Fruit fly (Drosophila melanogaster) whole organism, embryonic: ENCODE results near the gene Idua.

Experiments
- BEAF-32 ChIP-seq: fragments of 200-800 bp; sonication (Bioruptor generic); optimal IDR thresholded peaks from 3 replicates; lab custom pipeline; 2017; ENCODE audit warnings: missing biosample characterization, missing genetic modification characterization, mild to moderate bottlenecking, moderate library complexity, missing genetic modification reagents
- CG1024 ChIP-seq: fragments of 200-800 bp; sonication (Bioruptor generic); IDR thresholded peaks from 2 replicates; pipeline ENCODE4 v1.3.6; 2022; ENCODE audit warnings: missing biosample characterization, missing genetic modification characterization
- CG10267 ChIP-seq: fragments of 200-800 bp; sonication (Bioruptor generic); optimal IDR thresholded peaks from 2 replicates; lab custom pipeline; 2018; ENCODE audit warnings: missing biosample characterization, mild to moderate bottlenecking, missing genetic modification characterization, moderate library complexity
- CG10274 ChIP-seq: fragments of 200-800 bp; sonication (Bioruptor generic); optimal IDR thresholded peaks from 3 replicates; lab custom pipeline; 2017; ENCODE audit warnings: missing biosample characterization, mild to moderate bottlenecking, missing genetic modification characterization
- CG12155 ChIP-seq: fragments of 200-800 bp; sonication (Bioruptor generic); optimal IDR thresholded peaks from 3 replicates; lab custom pipeline; 2016; ENCODE audit warnings: missing biosample characterization, missing genetic modification characterization
- CG17361 ChIP-seq: fragments of 200-800 bp; sonication (Bioruptor generic); IDR thresholded peaks from 3 replicates; pipeline ENCODE4 v1.3.6; 2022; ENCODE audit warnings: missing biosample characterization, missing genetic modification characterization
- CG17568 ChIP-seq: fragments of 200-800 bp; sonication (Bioruptor generic); optimal IDR thresholded peaks from 2 replicates; lab custom pipeline; 2018; ENCODE audit warnings: missing biosample characterization, mild to moderate bottlenecking, missing genetic modification characterization, moderate library complexity
- CG18476 ChIP-seq: fragments of 200-800 bp; sonication (Bioruptor generic); optimal IDR thresholded peaks from 2 replicates; lab custom pipeline; 2016; ENCODE audit warnings: missing biosample characterization, mild to moderate bottlenecking, missing genetic modification characterization
- CG18599 ChIP-seq: fragments of 200-800 bp; sonication (Bioruptor generic); optimal IDR thresholded peaks from 3 replicates; lab custom pipeline; 2017; ENCODE audit warnings: missing biosample characterization, missing genetic modification characterization, mild to moderate bottlenecking, moderate library complexity, missing genetic modification reagents
- CG2199 ChIP-seq: fragments of 200-800 bp; sonication (Bioruptor generic); IDR thresholded peaks from 3 replicates; pipeline ENCODE4 v1.3.6; 2022; ENCODE audit warnings: missing biosample characterization, missing genetic modification characterization
- CG30431 ChIP-seq: fragments of 200-800 bp; sonication (Bioruptor generic); optimal IDR thresholded peaks from 2 replicates; lab custom pipeline; 2017; ENCODE audit warnings: missing biosample characterization, missing genetic modification characterization
- CG34376 ChIP-seq: fragments of 200-800 bp; sonication (Bioruptor generic); optimal IDR thresholded peaks from 2 replicates; lab custom pipeline; 2018; ENCODE audit warnings: missing biosample characterization, mild to moderate bottlenecking, missing genetic modification characterization
- CG4730 ChIP-seq: fragments of 200-800 bp; sonication (Bioruptor generic); IDR thresholded peaks from 2 replicates; pipeline ENCODE4 v1.3.6; 2022; ENCODE audit warnings: missing biosample characterization, missing genetic modification characterization
- CG5953 ChIP-seq: fragments of 200-800 bp; sonication (Bioruptor generic); IDR thresholded peaks from 2 replicates; pipeline ENCODE4 v1.3.6; 2022; ENCODE audit warnings: missing biosample characterization, missing genetic modification characterization
- CG6654 ChIP-seq: fragments of 200-800 bp; sonication (Bioruptor generic); optimal IDR thresholded peaks from 2 replicates; lab custom pipeline; 2017; ENCODE audit warnings: missing biosample characterization, mild to moderate bottlenecking, missing genetic modification characterization
- CG6683 ChIP-seq: fragments of 200-800 bp; sonication (Bioruptor generic); optimal IDR thresholded peaks from 2 replicates; lab custom pipeline; 2017; ENCODE audit warnings: missing biosample characterization, mild to moderate bottlenecking, missing genetic modification characterization, missing genetic modification reagents
- CG7745 ChIP-seq: fragments of 200-800 bp; sonication (Bioruptor generic); optimal IDR thresholded peaks from 2 replicates; lab custom pipeline; 2018; ENCODE audit warnings: missing biosample characterization, mild to moderate bottlenecking, missing genetic modification characterization, moderate library complexity
- CG9727 ChIP-seq: fragments of 200-800 bp; sonication (Bioruptor generic); optimal IDR thresholded peaks from 3 replicates; lab custom pipeline; 2017; ENCODE audit warnings: missing biosample characterization, mild to moderate bottlenecking, missing genetic modification characterization
- Camta ChIP-seq: fragments of 200-800 bp; sonication (Bioruptor generic); optimal IDR thresholded peaks from 2 replicates; lab custom pipeline; 2016; ENCODE audit warnings: missing biosample characterization, missing genetic modification characterization
- CoRest ChIP-seq: fragments of 200-800 bp; sonication (Bioruptor generic); optimal IDR thresholded peaks from 3 replicates; lab custom pipeline; 2018; ENCODE audit warnings: missing biosample characterization, mild to moderate bottlenecking, missing genetic modification characterization, moderate library complexity
- D19A ChIP-seq: fragments of 200-800 bp; optimal IDR thresholded peaks from 3 replicates; lab custom pipeline; 2019; ENCODE audit warnings: missing biosample characterization, mild to moderate bottlenecking, missing genetic modification characterization, moderate library complexity
- Dad ChIP-seq: fragments of 200-800 bp; sonication (Bioruptor generic); optimal IDR thresholded peaks from 3 replicates; lab custom pipeline; 2016; ENCODE audit warnings: missing biosample characterization, missing genetic modification characterization
- Dll ChIP-seq: fragments of 200-800 bp; sonication (Bioruptor generic); IDR thresholded peaks from 4 replicates; pipeline ENCODE4 v1.3.6; 2022; ENCODE audit warnings: missing biosample characterization, missing genetic modification characterization; ENCODE audit not compliant: partially characterized antibody
- Doc2 ChIP-seq: fragments of 200-800 bp; sonication (Bioruptor generic); IDR thresholded peaks from 2 replicates; pipeline ENCODE4 v1.3.6; 2022; ENCODE audit warnings: missing biosample characterization, missing genetic modification characterization
- Hey ChIP-seq: fragments of 200-800 bp; sonication (Bioruptor generic); optimal IDR thresholded peaks from 3 replicates; lab custom pipeline; 2018; ENCODE audit warnings: missing biosample characterization, mild to moderate bottlenecking, missing genetic modification characterization
- NC2β ChIP-seq: fragments of 200-800 bp; sonication (Bioruptor generic); optimal IDR thresholded peaks from 2 replicates; lab custom pipeline; 2016; ENCODE audit warnings: missing biosample characterization, missing genetic modification characterization
- Nf-YC ChIP-seq: fragments of 200-800 bp; optimal IDR thresholded peaks from 3 replicates; lab custom pipeline; 2019; ENCODE audit warnings: missing biosample characterization, mild to moderate bottlenecking, missing genetic modification characterization, moderate library complexity
- Rfx ChIP-seq: fragments of 200-800 bp; sonication (Bioruptor generic); IDR thresholded peaks from 2 replicates; pipeline ENCODE4 v1.3.6; 2022; ENCODE audit warnings: missing biosample characterization, missing genetic modification characterization
- Sox102F ChIP-seq: fragments of 200-800 bp; sonication (Bioruptor generic); optimal IDR thresholded peaks from 2 replicates; lab custom pipeline; 2018; ENCODE audit warnings: missing biosample characterization, mild to moderate bottlenecking, missing genetic modification characterization, moderate library complexity
- Ssrp ChIP-seq: fragments of 200-800 bp; sonication (Bioruptor generic); optimal IDR thresholded peaks from 2 replicates; lab custom pipeline; 2018; ENCODE audit warnings: missing biosample characterization, mild to moderate bottlenecking, missing genetic modification characterization, moderate library complexity
- Xrp1 ChIP-seq: fragments of 200-800 bp; sonication (Bioruptor generic); IDR thresholded peaks from 2 replicates; pipeline ENCODE4 v1.3.6; 2022; ENCODE audit warnings: missing biosample characterization, missing genetic modification characterization
- bcd ChIP-seq: fragments of 200-800 bp; sonication (Bioruptor generic); optimal IDR thresholded peaks from 2 replicates; lab custom pipeline; 2017; ENCODE audit warnings: missing biosample characterization, mild to moderate bottlenecking, missing genetic modification characterization
- btn ChIP-seq: fragments of 200-800 bp; sonication (Bioruptor generic); optimal IDR thresholded peaks from 2 replicates; lab custom pipeline; 2016; ENCODE audit warnings: missing biosample characterization, missing genetic modification characterization
- dimm ChIP-seq: fragments of 200-800 bp; sonication (Bioruptor generic); IDR thresholded peaks from 2 replicates; pipeline ENCODE4 v1.3.6; 2022; ENCODE audit warnings: missing biosample characterization, missing genetic modification characterization
- dm ChIP-seq: fragments of 200-800 bp; sonication (Bioruptor generic); optimal IDR thresholded peaks from 3 replicates; lab custom pipeline; 2016; ENCODE audit warnings: missing biosample characterization, missing genetic modification characterization
- eve ChIP-seq, 2 experiments: fragments of >200 bp; optimal IDR thresholded peaks; 2 replicates each; lab custom pipeline; 2017; ENCODE audit warnings: missing biosample characterization in 2 of 2, missing genetic modification characterization in 2 of 2
- ftz-f1 ChIP-seq: fragments of 200-800 bp; sonication (Bioruptor generic); optimal IDR thresholded peaks from 2 replicates; lab custom pipeline; 2016; ENCODE audit warnings: missing biosample characterization, missing genetic modification characterization
- gsb ChIP-seq: fragments of 200-800 bp; sonication (Bioruptor generic); IDR thresholded peaks from 2 replicates; pipeline ENCODE4 v1.3.6; 2022; ENCODE audit warnings: missing biosample characterization, missing genetic modification characterization
- hbn ChIP-seq: fragments of 200-800 bp; sonication (Bioruptor generic); IDR thresholded peaks from 2 replicates; pipeline ENCODE4 v1.3.6; 2022; ENCODE audit warnings: missing biosample characterization, missing genetic modification characterization; ENCODE audit not compliant: partially characterized antibody
- jigr1 ChIP-seq: fragments of 200-800 bp; sonication (Bioruptor generic); IDR thresholded peaks from 3 replicates; pipeline ENCODE4 v1.3.6; 2022; ENCODE audit warnings: missing biosample characterization, missing genetic modification characterization
- ken ChIP-seq: fragments of 200-800 bp; sonication (Bioruptor generic); IDR thresholded peaks from 3 replicates; pipeline ENCODE4 v1.3.6; 2022; ENCODE audit warnings: missing biosample characterization, missing genetic modification characterization
- oc ChIP-seq: fragments of 200-800 bp; sonication (Bioruptor generic); optimal IDR thresholded peaks from 2 replicates; lab custom pipeline; 2018; ENCODE audit warnings: missing biosample characterization, mild to moderate bottlenecking, missing genetic modification characterization, moderate library complexity
- odd ChIP-seq: fragments of 200-800 bp; sonication (Bioruptor generic); optimal IDR thresholded peaks from 2 replicates; lab custom pipeline; 2017; ENCODE audit warnings: missing biosample characterization, mild to moderate bottlenecking, missing genetic modification characterization
- otp ChIP-seq: fragments of 200-800 bp; sonication (Bioruptor generic); IDR thresholded peaks from 3 replicates; pipeline ENCODE4, ENCODE4 v1.3.6; 2022; ENCODE audit warnings: missing biosample characterization, missing genetic modification characterization
- pfk ChIP-seq: fragments of 200-800 bp; sonication (Bioruptor generic); optimal IDR thresholded peaks from 2 replicates; lab custom pipeline; 2018; ENCODE audit warnings: missing biosample characterization, mild to moderate bottlenecking, missing genetic modification characterization, moderate library complexity
- pum ChIP-seq: fragments of 200-800 bp; sonication (Bioruptor generic); optimal IDR thresholded peaks from 2 replicates; lab custom pipeline; 2016; ENCODE audit warnings: missing biosample characterization, missing genetic modification characterization
- slou ChIP-seq: fragments of 200-800 bp; sonication (Bioruptor generic); optimal IDR thresholded peaks from 3 replicates; lab custom pipeline; 2016; ENCODE audit warnings: missing biosample characterization, missing genetic modification characterization
- sqz ChIP-seq: fragments of 200-800 bp; sonication (Bioruptor generic); optimal IDR thresholded peaks from 3 replicates; lab custom pipeline; 2018; ENCODE audit warnings: missing biosample characterization, mild to moderate bottlenecking, missing genetic modification characterization
- sr ChIP-seq: fragments of 200-800 bp; sonication (Bioruptor generic); IDR thresholded peaks from 3 replicates; pipeline ENCODE4 v1.3.6; 2022; ENCODE audit warnings: missing biosample characterization, missing genetic modification characterization
- zf30C ChIP-seq: fragments of 200-800 bp; sonication (Bioruptor generic); optimal IDR thresholded peaks from 3 replicates; lab custom pipeline; 2018; ENCODE audit warnings: missing biosample characterization, mild to moderate bottlenecking, missing genetic modification characterization
- zfh2 ChIP-seq: fragments of 200-800 bp; sonication (Bioruptor generic); optimal IDR thresholded peaks from 2 replicates; lab custom pipeline; 2016; ENCODE audit warnings: missing biosample characterization, missing genetic modification characterization

Idua gene

DNA sequence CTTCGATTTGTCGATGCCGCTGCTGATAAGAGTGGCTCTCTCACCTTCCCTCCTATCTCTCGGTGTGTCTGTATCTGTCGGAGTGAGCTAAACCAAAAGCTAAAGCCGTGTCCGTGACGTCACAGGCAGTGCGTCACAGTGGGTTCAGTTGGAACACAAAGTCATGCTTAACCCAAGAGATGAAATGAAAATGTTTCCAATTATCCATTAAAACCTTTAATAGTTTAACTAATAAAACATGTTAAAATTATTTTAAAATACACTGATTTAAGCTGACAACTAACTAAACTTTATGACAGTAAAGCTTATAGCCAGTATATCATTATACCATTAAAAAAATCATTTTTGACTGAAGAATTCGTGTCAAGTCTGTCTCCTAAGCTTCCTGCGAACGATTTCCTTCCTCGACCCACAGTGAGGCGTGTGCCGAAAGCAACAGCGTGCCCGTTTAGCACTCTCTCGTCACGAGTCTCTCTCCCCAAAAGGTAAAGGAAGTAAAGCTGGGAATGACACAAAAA is at the start of gene Idua (continued):
- TF ChIP-seq Dll (GFP tag; lab: Robert Waterston, UW) (no peak), ken (GFP tag; lab: Robert Waterston, UW) (0 out of 3 replicates have a peak, but pooled peaks have one; percentile 36), Hey (tag; lab: Kevin White, UChicago) (peak; percentile 65), CG9727 (GFP tag; lab: Kevin White, UChicago) (peak; percentile 82), CG30431 (no peak), CG12155 (peak; percentile 36), dimm (GFP tag; lab: Robert Waterston, UW) (no peak), Ssrp (tag; lab: Kevin White, UChicago) (peak; percentile 58), D19A (no peak), otp (GFP tag; lab: Robert Waterston, UW) (0 out of 3 replicates have a peak, but pooled peaks have one; percentile 26), Camta (GFP tag; lab: Kevin White, UChicago) (no peak), CG6683 (peak; percentile 76), CG18599 (GFP tag; lab: Kevin White, UChicago) (peak; percentile 91), pfk (GFP tag; lab: Kevin White, UChicago) (no peak), zf30C (no peak), CG7745 (tag; lab: Kevin White, UChicago) (no peak), CG5953 (GFP tag; lab: Robert Waterston, UW) (no peak), CG17568 (GFP tag; lab: Kevin White, UChicago) (no peak), CG4730 (peak; percentile 24; the same call in 1 of the 2 replicates), CG2199 (no peak), hbn (GFP tag; lab: Robert Waterston, UW) (no peak), CG10267 (tag; lab: Kevin White, UChicago) (peak; percentile 66), odd (GFP tag; lab: Kevin White, UChicago) (peak; percentile 80), jigr1 (GFP tag; lab: Robert Waterston, UW) (0 out of 3 replicates have a peak, but pooled peaks have one; percentile 32), bcd (GFP tag; lab: Kevin White, UChicago) (peak; percentile 78), Sox102F (GFP tag; lab: Kevin White, UChicago) (no peak), CG34376 (GFP tag; lab: Kevin White, UChicago) (peak; percentile 75), eve (GFP tag; optimal IDR thresholded peaks at IDR 0.05; lab: Kevin White, UChicago) (no peak), slou (GFP tag; lab: Kevin White, UChicago) (peak; percentile 2), BEAF-32 (GFP tag; lab: Kevin White, UChicago) (no peak), sr (GFP tag; lab: Robert Waterston, UW) (no peak), Xrp1 (peak; percentile 79), sqz (no peak), NC2β (GFP tag; lab: Kevin White, UChicago) (no peak), pum (GFP tag; lab: Kevin White, UChicago) (no peak), Doc2 (GFP tag; lab: Robert Waterston, UW) (no peak), CG18476 (peak; percentile 48), zfh2 (GFP tag; lab: Kevin White, UChicago) (peak; percentile 20), CoRest (peak; percentile 81), dm (no peak), btn (GFP tag; lab: Kevin White, UChicago) (no peak), Dad (no peak), CG10274 (peak; percentile 44), CG6654 (GFP tag; lab: Kevin White, UChicago) (peak; percentile 2), gsb (peak; percentile 40; the same call in 1 of the 2 replicates), Rfx (GFP tag; lab: Robert Waterston, UW) (peak; percentile 70; the same call in 1 of the 2 replicates), oc (tag; lab: Kevin White, UChicago) (no peak), ftz-f1 (no peak), CG17361 (GFP tag; lab: Robert Waterston, UW) (no peak), Nf-YC (tag; lab: Kevin White, UChicago) (no peak), CG1024 (GFP tag; lab: Robert Waterston, UW) (no peak)
